Fruit fly (Drosophila melanogaster): Measurements from ENCODE around the gene Hsc70-3.

The Hsc70-3 gene

dm6 chrX:11806867-11807747 lies at the start of gene Hsc70-3:
Hsc70-3 (minus strand) TSS chrX:11807117.
- peak; percentile 60 for TF ChIP-seq nerfin-1 (tag; optimal IDR thresholded peaks at IDR 0.05)
- TF ChIP-seq NC2β (GFP tag; optimal IDR thresholded peaks at IDR 0.05) = peak; percentile 36
- peak; percentile 26 for TF ChIP-seq CG9727 (GFP tag; optimal IDR thresholded peaks at IDR 0.05)
- TF ChIP-seq repo (GFP tag; optimal IDR thresholded peaks at IDR 0.05) = no peak
- no peak for TF ChIP-seq CG33557 (GFP tag; optimal IDR thresholded peaks at IDR 0.05)
- no peak for TF ChIP-seq CG11247 (GFP tag; IDR thresholded peaks at IDR 0.05)
- no peak for TF ChIP-seq NFAT (GFP tag; IDR thresholded peaks at IDR 0.05)
- TF ChIP-seq jigr1 (GFP tag; IDR thresholded peaks at IDR 0.05) = no peak
- TF ChIP-seq BEAF-32 (GFP tag; optimal IDR thresholded peaks at IDR 0.05) = peak; percentile 70
- no peak for TF ChIP-seq CG11456 (GFP tag; IDR thresholded peaks at IDR 0.05)
- TF ChIP-seq CG31388 (GFP tag; optimal IDR thresholded peaks at IDR 0.05) = no peak
- TF ChIP-seq B-H1 (GFP tag; IDR thresholded peaks at IDR 0.05) = no peak
- peak; percentile 91 for TF ChIP-seq kni (GFP tag; optimal IDR thresholded peaks at IDR 0.05)
- no peak for TF ChIP-seq Bteb2 (GFP tag; optimal IDR thresholded peaks at IDR 0.05)
- no peak for TF ChIP-seq CG6175 (GFP tag; IDR thresholded peaks at IDR 0.05)
- TF ChIP-seq Hand (GFP tag; optimal IDR thresholded peaks at IDR 0.05) = peak; percentile 9
- TF ChIP-seq lov (optimal IDR thresholded peaks at IDR 0.05) = no peak
- TF ChIP-seq lov (GFP tag; IDR thresholded peaks at IDR 0.05) = peak; percentile 47; the same call in 1 of the 3 replicates
- no peak for TF ChIP-seq CG10147 (GFP tag; optimal IDR thresholded peaks at IDR 0.05)
- peak; percentile 50 for TF ChIP-seq sug (tag; optimal IDR thresholded peaks at IDR 0.05)
- TF ChIP-seq Sin3A (optimal IDR thresholded peaks at IDR 0.05) = no peak
- TF ChIP-seq CG15514 (GFP tag; optimal IDR thresholded peaks at IDR 0.05) = peak; percentile 38
- peak in 1 of 2 experiments; percentile 36 for TF ChIP-seq Pdp1 (GFP tag; optimal IDR thresholded peaks at IDR 0.05)
- peak; percentile 77 for TF ChIP-seq Nf-YC (tag; optimal IDR thresholded peaks at IDR 0.05)
- no peak for TF ChIP-seq Ada2b (GFP tag; IDR thresholded peaks at IDR 0.05)
- peak; percentile 83 for TF ChIP-seq sens (GFP tag)
- TF ChIP-seq Scr (GFP tag; IDR thresholded peaks at IDR 0.05; ENCODE audit: partially characterized antibody) = peak; percentile 85
- no peak for TF ChIP-seq CG9215 (GFP tag; IDR thresholded peaks at IDR 0.05)
- TF ChIP-seq gsb-n (tag; optimal IDR thresholded peaks at IDR 0.05) = no peak
- peak; percentile 35 for TF ChIP-seq nom (GFP tag; optimal IDR thresholded peaks at IDR 0.05)
- no peak for TF ChIP-seq h (optimal IDR thresholded peaks at IDR 0.05)
- TF ChIP-seq CG12942 (GFP tag; optimal IDR thresholded peaks at IDR 0.05) = no peak
- TF ChIP-seq CG4730 (GFP tag; IDR thresholded peaks at IDR 0.05) = no peak
- TF ChIP-seq CG6654 (GFP tag; optimal IDR thresholded peaks at IDR 0.05) = no peak
- no peak for TF ChIP-seq aop (GFP tag; IDR thresholded peaks at IDR 0.05)
- TF ChIP-seq peb (GFP tag; IDR thresholded peaks at IDR 0.05) = no peak
- no peak for TF ChIP-seq bigmax (GFP tag; optimal IDR thresholded peaks at IDR 0.05)
- TF ChIP-seq lmd (GFP tag; IDR thresholded peaks at IDR 0.05) = no peak
- TF ChIP-seq tio (GFP tag; optimal IDR thresholded peaks at IDR 0.05) = no peak
- no peak for TF ChIP-seq Opbp (GFP tag; IDR thresholded peaks at IDR 0.05; ENCODE audit: partially characterized antibody)
- TF ChIP-seq sisA (GFP tag; IDR thresholded peaks at IDR 0.05) = no peak
- peak; percentile 91 for TF ChIP-seq ci (GFP tag; IDR thresholded peaks at IDR 0.05)
- peak; percentile 27; the same call in 1 of the 2 replicates for TF ChIP-seq vvl (GFP tag; IDR thresholded peaks at IDR 0.05)
- peak; percentile 13 for TF ChIP-seq CG13296 (GFP tag; optimal IDR thresholded peaks at IDR 0.05)
- peak; percentile 12 for TF ChIP-seq CG11723 (GFP tag; optimal IDR thresholded peaks at IDR 0.05)
- no peak for TF ChIP-seq Doc2 (GFP tag; IDR thresholded peaks at IDR 0.05)
- no peak for TF ChIP-seq ttk (GFP tag; IDR thresholded peaks at IDR 0.05)
- no peak for TF ChIP-seq ase (GFP tag; IDR thresholded peaks at IDR 0.05)
- 0 out of 3 replicates have a peak, but pooled peaks have one; percentile 18 for TF ChIP-seq CG11695 (GFP tag; IDR thresholded peaks at IDR 0.05)
- peak; percentile 38 for TF ChIP-seq B-H2 (GFP tag; optimal IDR thresholded peaks at IDR 0.05)
